Worm (Caenorhabditis elegans) whole organism, L4 larva: ENCODE measurements around the gene lgg-3.

Source experiments
- lir-3 ChIP-seq: sonication (generic microtip); optimal IDR thresholded peaks from 2 replicates; lab custom pipeline; 2016; ENCODE audit warnings: mild to moderate bottlenecking, missing genetic modification characterization, missing compliant biosample characterization
- pha-4 ChIP-seq, 2 experiments: fragments of 150-350 bp in 1 of 2; fragments of 200-800 bp in 1 of 2; sonication (Bioruptor generic) in 1 of 2; IDR thresholded peaks in 1 of 2; optimal IDR thresholded peaks in 1 of 2; 2 replicates each; pipeline versions ENCODE4 v1.3.6 to Lab custom; 2014 to 2022; ENCODE audit warnings: missing genetic modification characterization in 2 of 2, missing genetic modification reagents in 2 of 2, missing biosample characterization in 1 of 2, missing compliant biosample characterization in 1 of 2
- unc-130 ChIP-seq: sonication (generic microtip); optimal IDR thresholded peaks from 2 replicates; lab custom pipeline; 2016; ENCODE audit warnings: missing genetic modification reagents, missing genetic modification characterization, missing compliant biosample characterization

DNA sequence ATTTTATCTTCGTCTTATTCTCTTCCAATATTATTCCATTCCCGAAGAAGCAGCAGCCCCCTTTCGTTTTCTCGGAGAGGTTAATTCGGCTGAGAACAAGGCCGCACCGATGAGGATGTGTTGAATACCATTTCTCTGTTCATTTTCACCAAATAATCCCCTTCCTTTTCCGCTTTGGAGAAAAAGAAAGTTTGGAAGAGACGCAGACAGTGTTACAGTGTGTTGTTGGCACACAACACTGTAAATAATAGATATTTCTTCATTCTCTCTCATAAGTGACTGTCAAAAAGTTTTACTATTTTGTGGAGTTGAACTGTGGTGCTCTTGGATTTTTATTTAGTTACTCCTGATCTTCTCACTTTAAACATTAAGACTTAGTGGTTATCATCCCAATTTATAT, 32.5 kb downstream of the lgg-3 start:
- TF ChIP-seq lir-3 (tag; lab: Kevin White, UChicago) (no peak), unc-130 (GFP tag; lab: Kevin White, UChicago) (no peak), pha-4 (GFP tag; IDR thresholded peaks at IDR 0.05; lab: Robert Waterston, UW) (no peak), pha-4 (tag; optimal IDR thresholded peaks at IDR 0.05; lab: Kevin White, UChicago) (no peak)
